Fruit fly (Drosophila melanogaster) whole organism, wandering third instar larva: ENCODE measurements around the gene Coq3.

Source experiments
- Abd-B ChIP-seq: fragments of >200 bp; optimal IDR thresholded peaks from 2 replicates; lab custom pipeline; 2017; ENCODE audit warnings: missing biosample characterization, missing genetic modification characterization
- CG9705 ChIP-seq: fragments of 200-800 bp; sonication (Bioruptor generic); optimal IDR thresholded peaks from 2 replicates; lab custom pipeline; 2018; ENCODE audit warnings: missing biosample characterization, mild to moderate bottlenecking, missing genetic modification characterization
- CrebA ChIP-seq: fragments of 200-800 bp; sonication (Bioruptor generic); optimal IDR thresholded peaks from 2 replicates; lab custom pipeline; 2016; ENCODE audit warnings: missing biosample characterization, mild to moderate bottlenecking, missing genetic modification characterization, borderline replicate concordance
- Dfd ChIP-seq: fragments of >200 bp; optimal IDR thresholded peaks from 2 replicates; lab custom pipeline; 2017; ENCODE audit warnings: missing biosample characterization, missing genetic modification characterization
- Dif ChIP-seq: fragments of 200-275, 200-300 bp; sonication (Bioruptor generic); optimal IDR thresholded peaks from 2 replicates; lab custom pipeline; 2018; ENCODE audit warnings: missing biosample characterization, missing genetic modification characterization; ENCODE audit not compliant: partially characterized antibody
- GATAd ChIP-seq: sonication (Bioruptor generic); optimal IDR thresholded peaks from 2 replicates; lab custom pipeline; 2016; ENCODE audit warnings: missing biosample characterization, missing genetic modification characterization
- HLH106 ChIP-seq: fragments of 200-800 bp; optimal IDR thresholded peaks from 3 replicates; lab custom pipeline; 2019; ENCODE audit warnings: missing biosample characterization, mild to moderate bottlenecking, missing genetic modification characterization, moderate library complexity
- Hnf4 ChIP-seq: fragments of 200-800 bp; sonication (Bioruptor generic); optimal IDR thresholded peaks from 2 replicates; lab custom pipeline; 2016; ENCODE audit warnings: missing biosample characterization, mild to moderate bottlenecking, missing genetic modification characterization
- Hr78 ChIP-seq: fragments of >200 bp; optimal IDR thresholded peaks from 2 replicates; lab custom pipeline; 2017; ENCODE audit warnings: missing biosample characterization, missing genetic modification characterization
- Hr83 ChIP-seq: fragments of 200-300 bp; sonication (Bioruptor generic); optimal IDR thresholded peaks from 2 replicates; lab custom pipeline; 2016; ENCODE audit warnings: missing biosample characterization, mild to moderate bottlenecking, missing genetic modification characterization, moderate library complexity; ENCODE audit not compliant: poor library complexity, severe bottlenecking
- Jra ChIP-seq: sonication (Bioruptor generic); optimal IDR thresholded peaks from 2 replicates; lab custom pipeline; 2016; ENCODE audit warnings: missing biosample characterization, missing genetic modification characterization
- Mio ChIP-seq: sonication (Bioruptor generic); optimal IDR thresholded peaks from 2 replicates; lab custom pipeline; 2016; ENCODE audit warnings: missing biosample characterization, missing genetic modification characterization
- Myc ChIP-seq: fragments of >200 bp; optimal IDR thresholded peaks from 2 replicates; lab custom pipeline; 2017
- N ChIP-seq: fragments of >200 bp; optimal IDR thresholded peaks from 2 replicates; lab custom pipeline; 2018; ENCODE audit warnings: missing biosample characterization, missing external identifiers, missing genetic modification characterization
- OdsH ChIP-seq: fragments of 200-800 bp; sonication (Bioruptor generic); optimal IDR thresholded peaks from 2 replicates; lab custom pipeline; 2016; ENCODE audit warnings: missing biosample characterization, mild to moderate bottlenecking, missing genetic modification characterization
- Rel ChIP-seq, 2 experiments: fragments of 200-800 bp; sonication (Bioruptor generic) in 1 of 2; optimal IDR thresholded peaks; 2 replicates in 1 of 2; 3 replicates in 1 of 2; lab custom pipeline; 2016 to 2019; ENCODE audit warnings: mild to moderate bottlenecking in 2 of 2, missing biosample characterization in 2 of 2, missing genetic modification characterization in 2 of 2, moderate library complexity in 1 of 2
- Sp1 ChIP-seq: fragments of 200-800 bp; sonication (Bioruptor generic); optimal IDR thresholded peaks from 3 replicates; lab custom pipeline; 2019; ENCODE audit warnings: missing biosample characterization, mild to moderate bottlenecking, missing genetic modification characterization, moderate library complexity
- Vsx2 ChIP-seq: fragments of 200-300, 225-300 bp; sonication (Bioruptor generic); optimal IDR thresholded peaks from 2 replicates; lab custom pipeline; 2018; ENCODE audit warnings: missing biosample characterization, missing genetic modification characterization; ENCODE audit not compliant: partially characterized antibody
- br ChIP-seq: fragments of 200-800 bp; sonication (Bioruptor generic); optimal IDR thresholded peaks from 2 replicates; lab custom pipeline; 2016; ENCODE audit warnings: missing biosample characterization, missing genetic modification characterization
- brk ChIP-seq: fragments of 200-800 bp; sonication (Bioruptor generic); optimal IDR thresholded peaks from 2 replicates; lab custom pipeline; 2016; ENCODE audit warnings: missing biosample characterization, mild to moderate bottlenecking, missing genetic modification characterization
- dl ChIP-seq, 2 experiments: fragments of 175-275, 200-275 bp in 1 of 2; fragments of 200-275 bp in 1 of 2; sonication (Bioruptor generic); optimal IDR thresholded peaks; lab custom pipeline; 2018; ENCODE audit warnings: mild to moderate bottlenecking in 2 of 2, missing biosample characterization in 2 of 2, missing genetic modification characterization in 2 of 2, moderate library complexity in 2 of 2; ENCODE audit not compliant: partially characterized antibody in 2 of 2, insufficient read depth in 1 of 2
- dmrt93B ChIP-seq: fragments of 200-800 bp; sonication (Bioruptor generic); optimal IDR thresholded peaks from 2 replicates; lab custom pipeline; 2018; ENCODE audit warnings: missing biosample characterization, mild to moderate bottlenecking, missing genetic modification characterization
- dsf ChIP-seq: sonication (Bioruptor generic); optimal IDR thresholded peaks from 2 replicates; lab custom pipeline; 2016; ENCODE audit warnings: missing biosample characterization, missing genetic modification characterization, borderline replicate concordance
- ey ChIP-seq: fragments of 200-800 bp; sonication (Bioruptor generic); optimal IDR thresholded peaks from 2 replicates; lab custom pipeline; 2016; ENCODE audit warnings: missing biosample characterization, missing genetic modification characterization
- foxo ChIP-seq, 2 experiments: fragments of 200-800 bp; sonication (Bioruptor generic); optimal IDR thresholded peaks; 2 replicates in 1 of 2; 3 replicates in 1 of 2; lab custom pipeline; 2016 to 2017; ENCODE audit warnings: missing biosample characterization in 2 of 2, missing genetic modification characterization in 2 of 2
- fru ChIP-seq: fragments of 200-800 bp; sonication (Bioruptor generic); optimal IDR thresholded peaks from 3 replicates; lab custom pipeline; 2016; ENCODE audit warnings: missing biosample characterization, mild to moderate bottlenecking, missing genetic modification characterization
- h ChIP-seq: fragments of 200-800 bp; sonication (Bioruptor generic); optimal IDR thresholded peaks from 3 replicates; lab custom pipeline; 2016; ENCODE audit warnings: missing biosample characterization, mild to moderate bottlenecking, missing genetic modification characterization
- jim ChIP-seq: fragments of 175-275, 200-325 bp; sonication (Bioruptor generic); optimal IDR thresholded peaks from 2 replicates; lab custom pipeline; 2016; ENCODE audit warnings: missing biosample characterization, mild to moderate bottlenecking, missing genetic modification characterization
- lola ChIP-seq: fragments of >200 bp; optimal IDR thresholded peaks from 2 replicates; lab custom pipeline; 2017; ENCODE audit warnings: missing biosample characterization, missing genetic modification characterization
- pan ChIP-seq: fragments of >200 bp; optimal IDR thresholded peaks from 2 replicates; lab custom pipeline; 2017
- psq ChIP-seq: fragments of 200-800 bp; sonication (Bioruptor generic); optimal IDR thresholded peaks from 3 replicates; lab custom pipeline; 2017; ENCODE audit warnings: missing biosample characterization, mild to moderate bottlenecking, missing genetic modification characterization, moderate library complexity
- sage ChIP-seq: fragments of 200-800 bp; sonication (Bioruptor generic); optimal IDR thresholded peaks from 2 replicates; lab custom pipeline; 2016; ENCODE audit warnings: missing biosample characterization, mild to moderate bottlenecking, missing genetic modification characterization
- sv ChIP-seq: fragments of 200-800 bp; sonication (Bioruptor generic); optimal IDR thresholded peaks from 3 replicates; lab custom pipeline; 2016; ENCODE audit warnings: missing biosample characterization, missing genetic modification characterization
- tai ChIP-seq: sonication (Bioruptor generic); optimal IDR thresholded peaks from 2 replicates; lab custom pipeline; 2016; ENCODE audit warnings: missing biosample characterization, missing genetic modification characterization
- usp ChIP-seq: fragments of >200 bp; optimal IDR thresholded peaks from 2 replicates; lab custom pipeline; 2017; ENCODE audit warnings: missing biosample characterization, missing genetic modification characterization
- woc ChIP-seq: sonication (Bioruptor generic); optimal IDR thresholded peaks from 2 replicates; lab custom pipeline; 2016; ENCODE audit warnings: missing biosample characterization, mild to moderate bottlenecking, missing genetic modification characterization

Coq3 gene

DNA sequence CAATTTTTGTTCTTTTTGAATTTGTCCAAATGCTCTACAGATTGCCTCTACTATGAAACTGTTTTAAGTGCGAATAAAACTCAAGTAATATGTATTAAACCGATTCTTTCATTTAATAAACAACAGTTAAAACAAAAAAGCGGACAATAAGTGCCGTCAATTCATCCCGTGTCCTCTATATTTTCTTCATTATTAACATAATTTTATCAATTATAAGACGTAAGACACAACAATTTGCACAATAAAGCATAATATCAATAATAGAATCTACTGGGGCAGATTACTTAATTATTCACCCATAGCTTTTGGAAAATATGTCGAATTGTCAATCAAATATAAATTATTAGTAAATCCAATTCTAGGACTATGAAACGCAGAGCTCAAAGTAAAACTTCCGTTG is 14.5 kb upstream of the Coq3 start, which contains the start of gene CG31627:
CG31627 (plus strand) TSS at position 301 of the 400 bp plus-strand sequence.
- TF ChIP-seq h (GFP tag; lab: Kevin White, UChicago), result no peak
- no peak for TF ChIP-seq dl (GFP tag; optimal IDR thresholded peaks at IDR 0.05; lab: Kevin White, UChicago; ENCODE audit: insufficient read depth in 1 of 2, partially characterized antibody in 2 of 2)
- no peak for TF ChIP-seq N (GFP tag; lab: Kevin White, UChicago)
- no peak for TF ChIP-seq Myc (lab: Kevin White, UChicago)
- no peak for TF ChIP-seq Hnf4 (GFP tag; lab: Kevin White, UChicago)
- no peak for TF ChIP-seq foxo (GFP tag; optimal IDR thresholded peaks at IDR 0.05; lab: Kevin White, UChicago)
- no peak for TF ChIP-seq Jra (GFP tag; lab: Kevin White, UChicago)
- no peak for TF ChIP-seq dmrt93B (GFP tag; lab: Kevin White, UChicago)
- TF ChIP-seq jim (GFP tag; lab: Kevin White, UChicago), result no peak
- TF ChIP-seq Dif (GFP tag; lab: Kevin White, UChicago), result no peak
- TF ChIP-seq Hr83 (GFP tag; lab: Kevin White, UChicago), result no peak
- no peak for TF ChIP-seq sv (GFP tag; lab: Kevin White, UChicago)
- TF ChIP-seq ey, result no peak
- TF ChIP-seq woc (GFP tag; lab: Kevin White, UChicago), result no peak
- TF ChIP-seq Hr78 (GFP tag; lab: Kevin White, UChicago), result no peak
- TF ChIP-seq sage (GFP tag; lab: Kevin White, UChicago), result no peak
- TF ChIP-seq usp (GFP tag; lab: Kevin White, UChicago), result no peak
- TF ChIP-seq Sp1, result no peak
- TF ChIP-seq pan (lab: Kevin White, UChicago), result no peak

DNA sequence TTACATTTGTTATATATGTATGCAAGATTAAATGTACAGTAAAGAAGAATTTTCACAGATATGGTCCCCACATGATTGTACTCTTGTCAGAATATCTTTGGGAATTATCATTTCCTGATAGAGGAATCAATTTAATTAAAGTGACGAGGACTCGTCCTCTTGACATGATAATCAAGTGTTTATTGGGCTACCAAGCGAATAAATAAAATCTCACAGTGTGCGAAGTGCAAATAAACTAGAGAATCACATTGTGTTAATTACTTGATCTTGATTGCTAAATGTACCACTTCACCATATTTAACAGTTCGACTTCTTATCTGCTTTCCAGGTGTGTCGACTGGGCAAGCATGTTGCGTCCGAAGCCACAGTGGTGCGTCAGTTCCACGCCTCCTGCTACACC is 11.5 kb upstream of the Coq3 start:
- TF ChIP-seq lola (GFP tag; lab: Kevin White, UChicago), result no peak
- TF ChIP-seq Jra (GFP tag; lab: Kevin White, UChicago), result no peak
- no peak for TF ChIP-seq Dif (GFP tag; lab: Kevin White, UChicago)
- no peak for TF ChIP-seq sage (GFP tag; lab: Kevin White, UChicago)
- TF ChIP-seq usp (GFP tag; lab: Kevin White, UChicago), result no peak
- TF ChIP-seq ey, result no peak
- TF ChIP-seq N (GFP tag; lab: Kevin White, UChicago), result no peak
- no peak for TF ChIP-seq CrebA (GFP tag; lab: Kevin White, UChicago)
- no peak for TF ChIP-seq Rel (GFP tag; optimal IDR thresholded peaks at IDR 0.05; lab: Kevin White, UChicago)
- TF ChIP-seq Rel (tag; optimal IDR thresholded peaks at IDR 0.05; lab: Kevin White, UChicago), result no peak
- no peak for TF ChIP-seq dsf (GFP tag; lab: Kevin White, UChicago)
- TF ChIP-seq Vsx2 (GFP tag; lab: Kevin White, UChicago), result no peak
- no peak for TF ChIP-seq sv (GFP tag; lab: Kevin White, UChicago)
- TF ChIP-seq pan (lab: Kevin White, UChicago), result no peak
- TF ChIP-seq woc (GFP tag; lab: Kevin White, UChicago), result no peak
- no peak for TF ChIP-seq tai (GFP tag; lab: Kevin White, UChicago)

DNA sequence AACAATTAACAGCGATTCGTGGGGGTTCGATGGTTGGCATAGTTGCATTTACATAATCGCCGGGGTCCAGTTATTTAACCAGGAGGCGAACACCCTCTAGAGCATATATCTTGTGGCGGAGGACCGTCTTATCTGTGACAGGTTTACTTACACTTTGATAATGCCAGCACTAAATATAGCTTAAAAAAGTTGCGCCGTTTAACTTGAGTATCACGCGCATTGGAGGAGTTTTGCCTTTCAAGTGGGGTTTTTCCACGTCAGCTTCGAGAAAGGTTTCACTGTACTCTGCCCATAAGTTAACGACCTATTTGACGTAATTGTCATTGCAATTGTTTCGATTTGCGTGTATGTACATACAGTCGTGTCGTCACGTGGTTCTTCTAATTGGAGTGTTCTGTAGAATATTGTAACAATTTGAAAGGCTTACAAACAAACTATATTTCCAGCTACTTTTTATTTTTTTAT is 10.8 kb upstream of the Coq3 start:
- TF ChIP-seq woc (GFP tag; lab: Kevin White, UChicago) (no peak), Rel (GFP tag; optimal IDR thresholded peaks at IDR 0.05; lab: Kevin White, UChicago) (no peak), Rel (tag; optimal IDR thresholded peaks at IDR 0.05; lab: Kevin White, UChicago) (peak; percentile 76)

DNA sequence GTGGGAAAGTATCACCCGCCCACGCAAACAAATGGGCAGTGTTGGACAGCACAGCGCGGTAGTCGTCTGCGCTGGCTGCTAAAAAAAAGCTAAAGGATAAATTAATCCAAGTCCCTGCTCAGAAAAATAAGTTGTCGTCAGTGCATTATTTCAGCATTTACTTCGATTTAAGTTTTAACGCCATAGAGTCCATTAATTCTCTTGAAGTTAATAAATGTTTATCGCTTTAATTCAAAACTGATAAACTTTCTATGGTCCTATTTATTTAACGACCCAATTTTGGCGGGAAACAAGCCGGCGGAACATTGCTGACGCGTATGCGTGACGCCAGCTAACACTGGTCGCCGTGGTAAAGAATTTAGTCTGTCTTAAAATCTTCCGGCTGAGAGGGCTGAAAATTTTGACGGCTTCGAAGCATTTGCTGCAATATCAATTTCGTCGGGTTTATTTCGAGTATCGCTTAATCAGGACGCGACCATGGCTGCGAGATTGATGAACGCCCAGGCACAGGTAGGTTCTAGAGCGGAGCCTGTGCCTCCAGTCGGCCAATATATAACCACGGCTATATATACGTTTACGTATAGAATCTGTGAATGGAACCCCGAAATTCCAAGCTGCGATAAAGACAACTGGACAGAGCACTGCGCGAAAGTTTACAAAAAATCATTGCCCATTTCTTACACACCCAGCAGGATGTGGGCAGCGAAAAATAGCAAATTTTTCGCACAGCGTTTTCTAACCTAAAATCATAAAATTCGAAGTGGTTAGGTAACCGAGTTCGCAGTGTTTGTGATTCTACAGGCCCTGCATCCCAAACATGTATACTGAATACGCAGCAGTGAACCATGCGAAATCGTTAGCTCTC is 10.1 kb upstream of the Coq3 start, which contains the start of the genes mAcon1, CG43345 and CG43346:
mAcon1 (plus strand) TSS at position 276 of the 865 bp plus-strand sequence.
CG43345 (minus strand) TSS at position 287 of the 865 bp plus-strand sequence.
CG43346 (minus strand) TSS at position 287 of the 865 bp plus-strand sequence.
- TF ChIP-seq tai (GFP tag; lab: Kevin White, UChicago), result no peak
- peak; percentile 15 for TF ChIP-seq Mio (GFP tag; lab: Kevin White, UChicago)
- TF ChIP-seq CrebA (GFP tag; lab: Kevin White, UChicago), result no peak
- no peak for TF ChIP-seq pan (lab: Kevin White, UChicago)
- TF ChIP-seq psq (GFP tag; lab: Kevin White, UChicago), result peak; percentile 73
- peak; percentile 90 for TF ChIP-seq HLH106 (tag; lab: Kevin White, UChicago)
- peak; percentile 87 for TF ChIP-seq fru (GFP tag; lab: Kevin White, UChicago)
- peak; percentile 91 for TF ChIP-seq br (GFP tag; lab: Kevin White, UChicago)
- no peak for TF ChIP-seq lola (GFP tag; lab: Kevin White, UChicago)
- TF ChIP-seq foxo (GFP tag; optimal IDR thresholded peaks at IDR 0.05; lab: Kevin White, UChicago), result peak in 1 of 2 experiments; percentile 89
- TF ChIP-seq Hr83 (GFP tag; lab: Kevin White, UChicago), result no peak
- TF ChIP-seq OdsH (GFP tag; lab: Kevin White, UChicago), result peak; percentile 86
- no peak for TF ChIP-seq dl (GFP tag; optimal IDR thresholded peaks at IDR 0.05; lab: Kevin White, UChicago; ENCODE audit: insufficient read depth in 1 of 2, partially characterized antibody in 2 of 2)
- TF ChIP-seq brk (GFP tag; lab: Kevin White, UChicago), result no peak
- peak; percentile 85 for TF ChIP-seq Sp1
- no peak for TF ChIP-seq dsf (GFP tag; lab: Kevin White, UChicago)
- no peak for TF ChIP-seq Dfd
- TF ChIP-seq Abd-B (GFP tag; lab: Kevin White, UChicago), result no peak
- peak; percentile 76 for TF ChIP-seq GATAd
- TF ChIP-seq usp (GFP tag; lab: Kevin White, UChicago), result no peak
- peak; percentile 96 for TF ChIP-seq woc (GFP tag; lab: Kevin White, UChicago)
- TF ChIP-seq CG9705 (GFP tag; lab: Kevin White, UChicago), result peak; percentile 89
- TF ChIP-seq sv (GFP tag; lab: Kevin White, UChicago), result peak; percentile 80
- peak; percentile 90 for TF ChIP-seq h (GFP tag; lab: Kevin White, UChicago)
- peak; percentile 74 for TF ChIP-seq Jra (GFP tag; lab: Kevin White, UChicago)
- no peak for TF ChIP-seq Vsx2 (GFP tag; lab: Kevin White, UChicago)
- peak; percentile 84 for TF ChIP-seq ey
